Worm (Caenorhabditis elegans) whole organism, young adult: ENCODE results near the gene R10E4.3.
A peak's percentile ranks its signal among the peaks of the same experiment; 100 is the strongest.

Experiments used
- B0019.2 ChIP-seq: fragments of 200-800 bp; sonication (Bioruptor generic); conservative IDR thresholded peaks from 2 replicates; pipeline ENCODE4 v1.3.6; 2022; ENCODE audit warnings: missing genetic modification reagents, missing genetic modification characterization, missing compliant biosample characterization
- B0035.1 ChIP-seq: sonication (generic microtip); optimal IDR thresholded peaks from 2 replicates; lab custom pipeline; 2016; ENCODE audit warnings: missing genetic modification characterization, mild to moderate bottlenecking, missing compliant biosample characterization, missing genotype, missing genetic modification reagents
- D2030.7 ChIP-seq: fragments of 200-800 bp; sonication (Bioruptor generic); IDR thresholded peaks from 2 replicates; pipeline ENCODE4 v1.3.6; 2022; ENCODE audit warnings: missing genetic modification reagents, missing genetic modification characterization, missing compliant biosample characterization
- F33H1.4 ChIP-seq: fragments of 200-800 bp; sonication (Bioruptor generic); IDR thresholded peaks from 2 replicates; pipeline ENCODE4 v1.3.6; 2022; ENCODE audit warnings: missing genetic modification reagents, missing genetic modification characterization, missing compliant biosample characterization
- F37B4.10 ChIP-seq: fragments of 200-800 bp; sonication (Bioruptor generic); IDR thresholded peaks from 2 replicates; pipeline ENCODE4 v1.3.6; 2022; ENCODE audit warnings: missing genetic modification characterization, missing compliant biosample characterization
- F39B2.1 ChIP-seq: fragments of 200-800 bp; sonication (Bioruptor generic); IDR thresholded peaks from 2 replicates; pipeline ENCODE4 v1.3.6; 2022; ENCODE audit warnings: missing genetic modification reagents, missing genetic modification characterization, missing compliant biosample characterization
- F52B5.7 ChIP-seq: sonication (generic microtip); optimal IDR thresholded peaks from 2 replicates; lab custom pipeline; 2016; ENCODE audit warnings: mild to moderate bottlenecking, missing genetic modification characterization, missing compliant biosample characterization
- F55B11.4 ChIP-seq: sonication (generic microtip); optimal IDR thresholded peaks from 2 replicates; lab custom pipeline; 2016; ENCODE audit warnings: missing compliant biosample characterization, missing genetic modification characterization, borderline replicate concordance; ENCODE audit not compliant: insufficient read depth
- F57A8.1 ChIP-seq: fragments of 200-800 bp; sonication (Bioruptor generic); optimal IDR thresholded peaks from 2 replicates; lab custom pipeline; 2018; ENCODE audit warnings: mild to moderate bottlenecking, missing genetic modification characterization, moderate library complexity, missing compliant biosample characterization
- T26A5.8 ChIP-seq: sonication (generic microtip); optimal IDR thresholded peaks from 2 replicates; lab custom pipeline; 2016; ENCODE audit warnings: missing genetic modification characterization, missing compliant biosample characterization
- Y79H2A.3 ChIP-seq: fragments of 200-800 bp; sonication (Bioruptor generic); conservative IDR thresholded peaks from 2 replicates; pipeline ENCODE4 v1.3.6; 2022; ENCODE audit warnings: missing genetic modification reagents, missing genetic modification characterization, missing compliant biosample characterization
- ZK185.1 ChIP-seq: sonication (generic microtip); optimal IDR thresholded peaks from 2 replicates; lab custom pipeline; 2016; ENCODE audit warnings: mild to moderate bottlenecking, missing genetic modification characterization, missing compliant biosample characterization; ENCODE audit not compliant: poor library complexity, severe bottlenecking
- akir-1 ChIP-seq: fragments of 200-800 bp; sonication (Bioruptor generic); optimal IDR thresholded peaks from 2 replicates; lab custom pipeline; 2018; ENCODE audit warnings: mild to moderate bottlenecking, missing genetic modification characterization, moderate library complexity, missing compliant biosample characterization
- aptf-2 ChIP-seq: fragments of 200-800 bp; sonication (Bioruptor generic); conservative IDR thresholded peaks from 2 replicates; pipeline ENCODE4 v1.3.6; 2022; ENCODE audit warnings: missing genetic modification reagents, missing genetic modification characterization, missing compliant biosample characterization
- athp-1 ChIP-seq: sonication (generic microtip); optimal IDR thresholded peaks from 2 replicates; lab custom pipeline; 2017; ENCODE audit warnings: mild to moderate bottlenecking, missing genetic modification characterization, missing compliant biosample characterization
- attf-3 ChIP-seq: fragments of 200-800 bp; sonication (Bioruptor generic); conservative IDR thresholded peaks from 2 replicates; pipeline ENCODE4 v1.3.6; 2022; ENCODE audit warnings: missing genetic modification reagents, missing genetic modification characterization, missing compliant biosample characterization
- ceh-79 ChIP-seq: sonication (generic microtip); optimal IDR thresholded peaks from 2 replicates; lab custom pipeline; 2017; ENCODE audit warnings: mild to moderate bottlenecking, missing genetic modification characterization, missing compliant biosample characterization
- ceh-91 ChIP-seq: fragments of 200-800 bp; sonication (Bioruptor generic); IDR thresholded peaks from 2 replicates; pipeline ENCODE4 v1.3.6; 2022; ENCODE audit warnings: missing genetic modification reagents, missing genetic modification characterization, missing compliant biosample characterization
- dpl-1 ChIP-seq: fragments of 150-350 bp; optimal IDR thresholded peaks from 2 replicates; lab custom pipeline; 2014; ENCODE audit warnings: missing biosample characterization, missing genetic modification reagents, missing genetic modification characterization
- efl-1 ChIP-seq: fragments of 150-350 bp; optimal IDR thresholded peaks from 2 replicates; lab custom pipeline; 2014; ENCODE audit warnings: missing biosample characterization, missing genetic modification reagents, missing genetic modification characterization
- gei-17 ChIP-seq: fragments of 200-800 bp; sonication (Bioruptor generic); optimal IDR thresholded peaks from 2 replicates; lab custom pipeline; 2018; ENCODE audit warnings: mild to moderate bottlenecking, missing genetic modification characterization, missing compliant biosample characterization
- him-1 ChIP-seq: sonication (generic microtip); optimal IDR thresholded peaks from 2 replicates; lab custom pipeline; 2016; ENCODE audit warnings: missing genotype, missing genetic modification reagents, missing genetic modification characterization, missing compliant biosample characterization
- hlh-26 ChIP-seq: fragments of 200-800 bp; sonication (Bioruptor generic); conservative IDR thresholded peaks from 2 replicates; pipeline ENCODE4 v1.3.6; 2022; ENCODE audit warnings: missing genetic modification reagents, missing genetic modification characterization, missing compliant biosample characterization
- hmg-1.2 ChIP-seq: fragments of 200-800 bp; sonication (Bioruptor generic); IDR thresholded peaks from 2 replicates; pipeline ENCODE4 v1.3.6; 2022; ENCODE audit warnings: missing genetic modification reagents, missing genetic modification characterization, missing compliant biosample characterization
- hmg-20 ChIP-seq: fragments of 200-800 bp; sonication (Bioruptor generic); IDR thresholded peaks from 2 replicates; pipeline ENCODE4 v1.3.6; 2022; ENCODE audit warnings: missing genetic modification reagents, missing genetic modification characterization, missing compliant biosample characterization
- hsf-1 ChIP-seq: fragments of 200-800 bp; sonication (Bioruptor generic); IDR thresholded peaks from 2 replicates; pipeline ENCODE4 v1.3.6; 2022; ENCODE audit warnings: missing genetic modification reagents, missing genetic modification characterization, missing compliant biosample characterization
- lin-35 ChIP-seq, 3 experiments: fragments of 150-350 bp in 2 of 3; sonication (generic microtip) in 1 of 3; optimal IDR thresholded peaks; 2 replicates each; lab custom pipeline; 2014 to 2018; ENCODE audit warnings: missing biosample characterization in 3 of 3, missing genetic modification characterization in 3 of 3, missing genetic modification reagents in 3 of 3
- lin-54 ChIP-seq: fragments of 200-800 bp; sonication (Bioruptor generic); optimal IDR thresholded peaks from 2 replicates; lab custom pipeline; 2018; ENCODE audit warnings: mild to moderate bottlenecking, missing genetic modification characterization, missing compliant biosample characterization
- lsl-1 ChIP-seq: fragments of 200-800 bp; sonication (Bioruptor generic); optimal IDR thresholded peaks from 2 replicates; lab custom pipeline; 2018; ENCODE audit warnings: mild to moderate bottlenecking, missing genetic modification characterization, moderate library complexity, missing compliant biosample characterization
- madf-3 ChIP-seq: fragments of 200-800 bp; sonication (Bioruptor generic); IDR thresholded peaks from 2 replicates; pipeline ENCODE4 v1.3.6; 2022; ENCODE audit warnings: missing genetic modification reagents, missing genetic modification characterization, missing compliant biosample characterization
- madf-6 ChIP-seq: fragments of 200-800 bp; sonication (Bioruptor generic); IDR thresholded peaks from 2 replicates; pipeline ENCODE4 v1.3.6; 2022; ENCODE audit warnings: missing genetic modification reagents, missing genetic modification characterization, missing compliant biosample characterization
- madf-8 ChIP-seq: fragments of 200-800 bp; sonication (Bioruptor generic); conservative IDR thresholded peaks from 2 replicates; pipeline ENCODE4 v1.3.6; 2022; ENCODE audit warnings: missing genetic modification reagents, missing genetic modification characterization, missing compliant biosample characterization
- nfya-1 ChIP-seq: sonication (generic microtip); optimal IDR thresholded peaks from 2 replicates; lab custom pipeline; 2017; ENCODE audit warnings: antibody characterized with exemption, missing compliant biosample characterization, missing genetic modification characterization, borderline replicate concordance; ENCODE audit not compliant: insufficient read depth
- rcor-1 ChIP-seq: fragments of 200-800 bp; sonication (Bioruptor generic); IDR thresholded peaks from 2 replicates; pipeline ENCODE4 v1.3.6; 2022; ENCODE audit warnings: missing genetic modification reagents, missing genetic modification characterization, missing compliant biosample characterization
- rpc-1 ChIP-seq, 2 experiments: fragments of 150-350 bp in 1 of 2; sonication (generic microtip) in 1 of 2; optimal IDR thresholded peaks; 2 replicates each; lab custom pipeline; 2014 to 2018; ENCODE audit warnings: missing biosample characterization in 1 of 2, missing genetic modification characterization in 1 of 2, missing genetic modification reagents in 1 of 2, missing genotype in 1 of 2
- snpc-1.3 ChIP-seq: sonication (generic microtip); optimal IDR thresholded peaks from 2 replicates; lab custom pipeline; 2017; ENCODE audit warnings: missing genetic modification characterization, mild to moderate bottlenecking, missing compliant biosample characterization, antibody characterized with exemption, moderate library complexity, missing genotype, missing genetic modification reagents; ENCODE audit not compliant: insufficient read depth
- snpc-3.4 ChIP-seq: sonication (generic microtip); optimal IDR thresholded peaks from 2 replicates; lab custom pipeline; 2017; ENCODE audit warnings: missing genetic modification characterization, mild to moderate bottlenecking, missing compliant biosample characterization, antibody characterized with exemption, moderate library complexity, missing genotype, missing genetic modification reagents
- snpc-4 ChIP-seq, 5 experiments: fragments of 150-350 bp in 1 of 5; sonication (generic microtip) in 4 of 5; optimal IDR thresholded peaks; 2 replicates each; lab custom pipeline; 2014 to 2018; ENCODE audit warnings: missing genetic modification characterization in 5 of 5, missing biosample characterization in 3 of 5, antibody characterized with exemption in 2 of 5, mild to moderate bottlenecking in 2 of 5, missing compliant biosample characterization in 2 of 5, missing genotype in 2 of 5, moderate library complexity in 2 of 5, missing genetic modification reagents in 1 of 5
- tbp1 ChIP-seq: fragments of 200-800 bp; sonication (Bioruptor generic); optimal IDR thresholded peaks from 2 replicates; lab custom pipeline; 2018; ENCODE audit warnings: mild to moderate bottlenecking, missing genetic modification characterization, missing compliant biosample characterization
- unc-62 ChIP-seq: fragments of 150-350 bp; optimal IDR thresholded peaks from 2 replicates; lab custom pipeline; 2014; ENCODE audit warnings: missing biosample characterization, missing genetic modification reagents, missing genetic modification characterization
- xnd-1 ChIP-seq: sonication (generic microtip); optimal IDR thresholded peaks from 2 replicates; lab custom pipeline; 2016; ENCODE audit warnings: missing genotype, missing genetic modification reagents, missing genetic modification characterization, missing compliant biosample characterization
- ztf-26 ChIP-seq: sonication (generic microtip); optimal IDR thresholded peaks from 2 replicates; lab custom pipeline; 2017; ENCODE audit warnings: missing genetic modification characterization, missing compliant biosample characterization

R10E4.3 gene

DNA sequence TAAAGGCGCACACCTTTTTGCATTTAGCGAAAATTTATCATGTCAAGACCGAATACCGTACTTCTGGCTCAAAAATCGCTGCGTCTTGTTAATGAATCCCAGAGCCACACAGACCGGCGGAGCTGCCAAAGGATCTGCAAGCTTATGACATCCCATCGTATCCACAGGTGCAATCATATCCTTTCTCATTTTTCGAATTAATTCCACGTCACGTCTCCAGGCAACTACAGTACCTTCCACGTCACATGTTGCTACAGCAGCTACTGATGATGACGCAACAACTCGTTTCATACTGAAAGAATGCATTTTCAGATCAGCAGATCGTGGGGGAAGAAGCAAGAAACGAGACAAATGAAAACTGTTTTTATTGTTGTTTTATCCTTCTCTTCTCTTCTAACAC is 5.8 kb upstream of the R10E4.3 start, which contains the start of gene R10E4.6:
TSS of gene R10E4.6 (plus strand) at position 301 of the 400 bp plus-strand sequence.
- TF ChIP-seq madf-6: no peak
- no peak for TF ChIP-seq lsl-1 (GFP tag; lab: Kevin White, UChicago)
- no peak for TF ChIP-seq F39B2.1
- TF ChIP-seq tbp1 (GFP tag; lab: Kevin White, UChicago): no peak
- no peak for TF ChIP-seq athp-1 (tag; lab: Kevin White, UChicago)
- TF ChIP-seq F52B5.7 (tag; lab: Kevin White, UChicago): no peak
- no peak for TF ChIP-seq nfya-1 (tag; lab: Kevin White, UChicago)
- TF ChIP-seq ceh-79 (tag; lab: Kevin White, UChicago): no peak
- no peak for TF ChIP-seq gei-17 (GFP tag; lab: Kevin White, UChicago)
- no peak for TF ChIP-seq lin-35 (GFP tag; optimal IDR thresholded peaks at IDR 0.05; lab: Kevin White, UChicago)
- TF ChIP-seq D2030.7: no peak
- TF ChIP-seq B0019.2 (GFP tag; lab: Robert Waterston, UW): no peak
- no peak for TF ChIP-seq rpc-1 (optimal IDR thresholded peaks at IDR 0.05; lab: Kevin White, UChicago)
- no peak for TF ChIP-seq rpc-1 (tag; optimal IDR thresholded peaks at IDR 0.05; lab: Kevin White, UChicago)
- no peak for TF ChIP-seq hmg-20 (GFP tag; lab: Robert Waterston, UW)

DNA sequence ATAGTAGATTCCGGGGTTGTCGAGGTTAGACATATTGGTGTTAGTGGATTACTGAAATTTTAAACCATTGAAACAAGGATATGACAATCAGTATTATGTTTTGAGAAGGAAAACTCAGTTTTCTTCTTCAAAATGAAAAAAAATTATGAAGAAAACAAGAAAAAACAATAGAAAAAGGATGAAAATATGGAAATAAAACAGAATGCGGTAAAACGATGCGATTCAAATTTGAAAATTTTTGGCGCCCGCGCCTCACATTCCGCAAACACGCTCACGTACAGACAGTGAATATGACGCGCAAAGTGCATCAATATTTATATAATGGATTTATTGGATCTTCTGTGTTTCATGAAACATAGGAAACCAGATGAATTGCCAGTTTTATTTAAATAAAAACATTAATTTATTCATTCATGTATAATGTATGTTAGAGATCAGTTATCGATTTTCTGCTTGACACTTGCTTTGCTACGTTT is 4.0 kb upstream of the R10E4.3 start, which contains the start of gene mcm-5:
TSS of gene mcm-5 (minus strand) at position 51 of the 476 bp plus-strand sequence.
- TF ChIP-seq ztf-26 (tag; lab: Kevin White, UChicago) (no peak), madf-3 (peak; percentile 85), B0035.1 (no peak), F33H1.4 (GFP tag; lab: Robert Waterston, UW) (peak; percentile 60), snpc-1.3 (tag; lab: Kevin White, UChicago) (peak; percentile 56), F55B11.4 (tag; lab: Kevin White, UChicago) (no peak), madf-8 (peak; percentile 78), unc-62 (no peak), hlh-26 (GFP tag; lab: Robert Waterston, UW) (no peak), snpc-4 (GFP tag; optimal IDR thresholded peaks at IDR 0.05; lab: Kevin White, UChicago) (peak; percentile 9), snpc-4 (tag; optimal IDR thresholded peaks at IDR 0.05; lab: Kevin White, UChicago) (no peak), him-1 (tag; lab: Kevin White, UChicago) (peak; percentile 49), ZK185.1 (tag; lab: Kevin White, UChicago) (no peak), tbp1 (GFP tag; lab: Kevin White, UChicago) (peak; percentile 19), efl-1 (GFP tag; lab: Kevin White, UChicago) (peak; percentile 95), F37B4.10 (GFP tag; lab: Robert Waterston, UW) (no peak), attf-3 (GFP tag; lab: Robert Waterston, UW) (no peak), hmg-1.2 (GFP tag; lab: Robert Waterston, UW) (peak; percentile 39; the same call in 1 of the 2 replicates), ceh-91 (GFP tag; lab: Robert Waterston, UW) (peak; percentile 70), D2030.7 (peak; percentile 74; the same call in 1 of the 2 replicates), snpc-3.4 (peak; percentile 59), T26A5.8 (tag; lab: Kevin White, UChicago) (no peak), rcor-1 (GFP tag; lab: Robert Waterston, UW) (no peak), F57A8.1 (GFP tag; lab: Kevin White, UChicago) (no peak), aptf-2 (no peak), B0019.2 (GFP tag; lab: Robert Waterston, UW) (0 out of 2 replicates have a peak, but pooled peaks have one; percentile 21), lin-54 (GFP tag; lab: Kevin White, UChicago) (peak; percentile 85), hsf-1 (GFP tag; lab: Robert Waterston, UW) (0 out of 2 replicates have a peak, but pooled peaks have one; percentile 21), xnd-1 (tag; lab: Kevin White, UChicago) (peak; percentile 59), lin-35 (GFP tag; optimal IDR thresholded peaks at IDR 0.05; lab: Kevin White, UChicago) (peak in 1 of 3 experiments; percentile 45), lsl-1 (GFP tag; lab: Kevin White, UChicago) (peak; percentile 74), Y79H2A.3 (no peak), madf-6 (peak; percentile 93), akir-1 (GFP tag; lab: Kevin White, UChicago) (no peak), dpl-1 (GFP tag; lab: Kevin White, UChicago) (peak; percentile 89)
- TF ChIP-seq, all 124 proteins: peak for 20
